Worm (Caenorhabditis elegans): ENCODE measurements around the gene C09E10.3.

C09E10.3 gene

ce11 chrX:982598-982997, 8.6 kb downstream of the C09E10.3 start:
- no peak for TF ChIP-seq ref-1 (GFP tag; conservative IDR thresholded peaks at IDR 0.05)
- no peak for TF ChIP-seq ztf-29 (GFP tag; IDR thresholded peaks at IDR 0.05)
- no peak for TF ChIP-seq ztf-23 (GFP tag; IDR thresholded peaks at IDR 0.05)
- no peak for TF ChIP-seq klf-2 (GFP tag; conservative IDR thresholded peaks at IDR 0.05)
- no peak for TF ChIP-seq flt-1 (GFP tag; IDR thresholded peaks at IDR 0.05)
- no peak for TF ChIP-seq tab-1 (GFP tag; IDR thresholded peaks at IDR 0.05)
- no peak for TF ChIP-seq med-1 (GFP tag; optimal IDR thresholded peaks at IDR 0.05; ENCODE audit: insufficient read depth)
- TF ChIP-seq T22C8.4 (GFP tag; IDR thresholded peaks at IDR 0.05) = no peak
- TF ChIP-seq cog-1 (tag; optimal IDR thresholded peaks at IDR 0.05) = no peak

DNA sequence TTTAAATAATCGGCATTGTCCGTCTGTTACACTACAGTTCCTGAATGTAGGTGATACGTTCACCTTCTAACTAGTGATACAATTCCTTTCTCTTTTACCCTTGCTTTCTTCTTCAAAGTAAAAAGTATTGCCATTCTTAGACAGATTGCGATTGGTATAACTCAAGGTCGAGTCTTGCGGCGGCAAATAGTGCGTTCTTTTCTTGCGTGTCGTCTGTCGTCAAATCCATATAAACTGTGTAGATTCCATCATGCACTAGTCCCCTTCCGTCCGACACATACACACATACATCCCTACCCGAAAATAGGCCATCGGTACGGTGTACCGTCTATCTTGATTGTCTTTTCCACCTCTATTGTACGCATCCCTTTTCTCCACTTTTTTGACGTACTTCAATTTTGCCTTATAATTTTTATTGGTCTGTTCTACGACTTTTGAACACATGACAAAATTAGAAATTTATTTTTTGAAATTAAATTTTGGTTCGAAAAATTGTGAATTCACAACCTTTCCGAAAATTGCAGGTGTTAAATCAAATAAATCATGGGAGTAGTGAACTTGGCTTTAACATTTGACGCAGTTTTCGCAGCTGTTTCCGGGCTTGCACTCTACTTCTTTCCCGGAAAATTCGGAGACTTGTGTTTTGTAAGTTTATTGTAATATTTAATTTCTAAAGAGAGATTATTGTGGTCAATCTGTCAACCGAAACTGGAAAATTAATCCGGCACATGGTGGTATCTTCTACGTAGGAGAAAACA, 10.7 kb downstream of the C09E10.3 start, which contains the start of gene C44C1.1:
Gene C44C1.1 (plus strand): TSS at position 525 of the 758 bp plus-strand sequence.
- no peak for TF ChIP-seq flt-1 (GFP tag; IDR thresholded peaks at IDR 0.05)
- no peak for TF ChIP-seq cog-1 (tag; optimal IDR thresholded peaks at IDR 0.05)
- TF ChIP-seq ztf-23 (GFP tag; IDR thresholded peaks at IDR 0.05) = no peak
- TF ChIP-seq klf-2 (GFP tag; conservative IDR thresholded peaks at IDR 0.05) = no peak
- TF ChIP-seq T22C8.4 (GFP tag; IDR thresholded peaks at IDR 0.05) = no peak
- no peak for TF ChIP-seq med-1 (GFP tag; optimal IDR thresholded peaks at IDR 0.05; ENCODE audit: insufficient read depth)

DNA sequence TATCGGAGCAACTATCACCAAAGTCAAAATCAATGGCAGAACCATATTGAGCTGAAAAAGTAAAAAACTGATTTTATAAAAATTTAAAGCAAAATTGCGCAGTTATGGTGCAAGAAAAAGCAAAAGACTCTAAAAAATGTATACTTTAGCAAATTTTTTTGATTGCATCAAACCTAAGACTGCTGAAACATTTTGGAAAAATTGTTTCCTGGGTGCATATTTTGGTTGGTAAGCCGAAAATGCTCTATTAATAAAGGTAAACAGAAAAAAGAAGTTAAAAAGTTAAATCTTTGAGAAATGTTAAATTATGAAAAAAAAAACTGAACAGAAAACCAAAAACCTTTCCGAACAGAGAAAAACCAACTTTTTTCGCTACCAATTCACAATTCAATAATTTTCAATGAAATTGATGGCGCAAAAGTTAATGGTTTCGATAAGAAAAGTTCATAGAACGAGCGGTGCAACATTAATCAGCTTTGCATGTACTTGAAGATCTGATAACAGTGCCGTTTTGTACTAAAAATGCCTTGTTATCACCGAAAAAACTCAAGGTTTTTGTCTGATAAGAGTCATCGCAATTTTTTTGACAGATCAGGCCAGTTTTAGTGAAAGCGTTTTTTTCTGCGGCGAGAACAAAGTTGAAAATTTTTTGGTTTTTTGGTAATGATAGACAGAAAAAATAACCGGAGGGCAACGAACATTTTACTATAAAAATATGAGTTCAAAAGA, 13.1 kb downstream of the C09E10.3 start, which contains the start of gene abhd-3.2:
Gene abhd-3.2 (minus strand): TSS at position 51 of the 729 bp plus-strand sequence.
- no peak for TF ChIP-seq cog-1 (tag; optimal IDR thresholded peaks at IDR 0.05)
- no peak for TF ChIP-seq ztf-29 (GFP tag; IDR thresholded peaks at IDR 0.05)
- TF ChIP-seq ztf-23 (GFP tag; IDR thresholded peaks at IDR 0.05) = no peak
- TF ChIP-seq T22C8.4 (GFP tag; IDR thresholded peaks at IDR 0.05) = no peak
- no peak for TF ChIP-seq flt-1 (GFP tag; IDR thresholded peaks at IDR 0.05)
- TF ChIP-seq med-1 (GFP tag; optimal IDR thresholded peaks at IDR 0.05; ENCODE audit: insufficient read depth) = no peak
- TF ChIP-seq tab-1 (GFP tag; IDR thresholded peaks at IDR 0.05) = no peak
- TF ChIP-seq ref-1 (GFP tag; conservative IDR thresholded peaks at IDR 0.05) = no peak
- TF ChIP-seq klf-2 (GFP tag; conservative IDR thresholded peaks at IDR 0.05) = no peak

- TF ChIP-seq ztf-29 (GFP tag; IDR thresholded peaks at IDR 0.05) = no peak
- no peak for TF ChIP-seq T22C8.4 (GFP tag; IDR thresholded peaks at IDR 0.05)
- no peak for TF ChIP-seq flt-1 (GFP tag; IDR thresholded peaks at IDR 0.05)
- no peak for TF ChIP-seq klf-2 (GFP tag; conservative IDR thresholded peaks at IDR 0.05)
- TF ChIP-seq cog-1 (tag; optimal IDR thresholded peaks at IDR 0.05) = no peak
- no peak for TF ChIP-seq tab-1 (GFP tag; IDR thresholded peaks at IDR 0.05)
- no peak for TF ChIP-seq med-1 (GFP tag; optimal IDR thresholded peaks at IDR 0.05; ENCODE audit: insufficient read depth)
- no peak for TF ChIP-seq ztf-23 (GFP tag; IDR thresholded peaks at IDR 0.05)
- no peak for TF ChIP-seq ref-1 (GFP tag; conservative IDR thresholded peaks at IDR 0.05)
These were observed 16.0 kb downstream of the C09E10.3 start for ce11 chrX:975236-975535.

- TF ChIP-seq ztf-29 (GFP tag; IDR thresholded peaks at IDR 0.05) = no peak
- TF ChIP-seq T22C8.4 (GFP tag; IDR thresholded peaks at IDR 0.05) = peak; percentile 78; the same call in 1 of the 2 replicates
These were observed 16.5 kb downstream of the C09E10.3 start, which contains the start of gene vps-45 for ce11 chrX:974499-975235. TSS of gene vps-45 (minus strand) at chrX:974848.

DNA sequence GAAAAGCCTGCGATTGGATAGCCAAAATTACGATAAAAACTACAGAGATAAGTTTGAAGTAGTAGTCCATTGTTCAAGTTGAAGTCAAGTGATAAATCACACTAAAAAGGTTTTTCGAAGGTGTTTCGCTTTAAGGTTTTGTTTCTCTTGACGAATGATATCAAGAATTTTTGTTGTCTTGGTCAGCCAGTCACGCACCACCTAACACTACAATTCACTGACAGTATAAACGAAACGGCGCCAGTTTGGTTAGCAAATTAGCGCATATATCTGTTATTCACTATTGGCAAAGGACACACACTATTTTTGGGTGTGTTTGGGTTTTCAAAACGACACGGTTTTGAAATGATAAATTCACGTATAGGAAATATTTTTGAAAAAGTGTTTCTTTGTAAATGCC, 21.1 kb downstream of the C09E10.3 start, which contains the start of gene C44C1.6:
Gene C44C1.6 (minus strand): TSS at position 199 of the 400 bp plus-strand sequence.
- no peak for TF ChIP-seq cog-1 (tag; optimal IDR thresholded peaks at IDR 0.05)
- TF ChIP-seq tab-1 (GFP tag; IDR thresholded peaks at IDR 0.05) = no peak
- TF ChIP-seq flt-1 (GFP tag; IDR thresholded peaks at IDR 0.05) = no peak
- no peak for TF ChIP-seq ztf-23 (GFP tag; IDR thresholded peaks at IDR 0.05)
- TF ChIP-seq ref-1 (GFP tag; conservative IDR thresholded peaks at IDR 0.05) = no peak
- TF ChIP-seq T22C8.4 (GFP tag; IDR thresholded peaks at IDR 0.05) = no peak
- TF ChIP-seq ztf-29 (GFP tag; IDR thresholded peaks at IDR 0.05) = no peak
- no peak for TF ChIP-seq klf-2 (GFP tag; conservative IDR thresholded peaks at IDR 0.05)
- no peak for TF ChIP-seq med-1 (GFP tag; optimal IDR thresholded peaks at IDR 0.05; ENCODE audit: insufficient read depth)

DNA sequence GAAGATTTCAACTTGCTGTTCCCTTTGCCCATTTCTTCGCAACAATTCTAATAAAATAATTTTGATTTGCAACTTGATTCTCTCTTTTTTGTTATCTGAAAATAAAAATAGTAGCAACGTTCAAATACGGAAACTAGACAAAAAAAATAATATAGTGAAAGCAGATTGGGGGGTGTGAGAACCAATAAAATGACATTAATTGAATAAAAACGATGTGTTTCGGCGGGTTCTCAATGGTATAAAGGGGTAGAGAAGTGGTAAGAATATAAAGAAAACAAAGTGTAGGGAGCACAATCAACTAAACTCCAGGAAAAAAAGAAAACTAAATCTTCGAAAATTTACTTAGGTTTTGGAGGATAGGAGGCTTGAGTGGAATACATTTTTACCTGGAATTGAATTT, 28.0 kb downstream of the C09E10.3 start, which contains the start of gene ncs-1:
Gene ncs-1 (minus strand): TSS at position 101 of the 400 bp plus-strand sequence.
- TF ChIP-seq ref-1 (GFP tag; conservative IDR thresholded peaks at IDR 0.05) (no peak), cog-1 (tag; optimal IDR thresholded peaks at IDR 0.05) (no peak), flt-1 (GFP tag; IDR thresholded peaks at IDR 0.05) (no peak), ztf-29 (GFP tag; IDR thresholded peaks at IDR 0.05) (no peak), ztf-23 (GFP tag; IDR thresholded peaks at IDR 0.05) (no peak), tab-1 (GFP tag; IDR thresholded peaks at IDR 0.05) (no peak), klf-2 (GFP tag; conservative IDR thresholded peaks at IDR 0.05) (no peak), T22C8.4 (GFP tag; IDR thresholded peaks at IDR 0.05) (no peak), med-1 (GFP tag; optimal IDR thresholded peaks at IDR 0.05; ENCODE audit: insufficient read depth) (no peak)

DNA sequence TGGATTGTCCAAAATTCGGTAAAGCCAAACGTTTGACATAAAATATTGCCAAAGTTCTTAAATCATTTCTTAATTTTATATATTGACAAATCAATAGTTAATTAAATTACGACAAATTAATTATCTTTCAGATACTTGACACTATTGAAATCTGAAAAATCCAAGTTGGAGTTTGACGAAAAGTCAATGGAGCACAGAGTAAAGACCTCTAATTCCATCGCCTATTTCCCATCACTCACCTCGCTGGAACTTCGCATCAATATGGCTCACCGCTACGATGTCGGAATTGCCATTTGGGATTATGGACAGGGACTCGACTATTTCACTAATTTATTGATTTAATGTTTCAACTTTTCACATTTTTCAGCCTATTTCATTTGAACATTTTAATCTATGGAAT, 31.0 kb downstream of the C09E10.3 start:
- TF ChIP-seq ref-1 (GFP tag; conservative IDR thresholded peaks at IDR 0.05) (no peak), tab-1 (GFP tag; IDR thresholded peaks at IDR 0.05) (no peak), cog-1 (tag; optimal IDR thresholded peaks at IDR 0.05) (no peak), flt-1 (GFP tag; IDR thresholded peaks at IDR 0.05) (no peak), med-1 (GFP tag; optimal IDR thresholded peaks at IDR 0.05; ENCODE audit: insufficient read depth) (no peak)

- no peak for TF ChIP-seq klf-2 (GFP tag; conservative IDR thresholded peaks at IDR 0.05)
- TF ChIP-seq tab-1 (GFP tag; IDR thresholded peaks at IDR 0.05) = no peak
- no peak for TF ChIP-seq ztf-23 (GFP tag; IDR thresholded peaks at IDR 0.05)
- no peak for TF ChIP-seq ztf-29 (GFP tag; IDR thresholded peaks at IDR 0.05)
- TF ChIP-seq flt-1 (GFP tag; IDR thresholded peaks at IDR 0.05) = no peak
- no peak for TF ChIP-seq T22C8.4 (GFP tag; IDR thresholded peaks at IDR 0.05)
- TF ChIP-seq med-1 (GFP tag; optimal IDR thresholded peaks at IDR 0.05; ENCODE audit: insufficient read depth) = no peak
These were observed 33.6 kb downstream of the C09E10.3 start, which contains the start of gene chil-10 for ce11 chrX:957581-957980. TSS of gene chil-10 (plus strand) at chrX:957881.

Measured in whole organism, midembryonic.